Fruit fly (Drosophila melanogaster) whole organism, adult: ENCODE data around the gene Targ2.
A peak's percentile ranks its signal among the peaks of the same experiment; 100 is the strongest.

Source experiments
- CG11617 ChIP-seq: fragments of 200-800 bp; sonication (Bioruptor generic); optimal IDR thresholded peaks from 2 replicates; lab custom pipeline; 2017; ENCODE audit warnings: mild to moderate bottlenecking, missing biosample characterization, missing genetic modification reagents, missing genetic modification characterization
- CG12768 ChIP-seq: fragments of 200-800 bp; sonication (Bioruptor generic); optimal IDR thresholded peaks from 2 replicates; lab custom pipeline; 2017; ENCODE audit warnings: missing biosample characterization, missing genetic modification characterization, mild to moderate bottlenecking, moderate library complexity, missing genetic modification reagents
- CG14711 ChIP-seq: fragments of 200-800 bp; sonication (Bioruptor generic); optimal IDR thresholded peaks from 2 replicates; lab custom pipeline; 2018; ENCODE audit warnings: missing biosample characterization, mild to moderate bottlenecking, missing genetic modification characterization, moderate library complexity
- CG1620 ChIP-seq: fragments of 200-800 bp; sonication (Bioruptor generic); optimal IDR thresholded peaks from 2 replicates; lab custom pipeline; 2016; ENCODE audit warnings: missing biosample characterization, missing genetic modification characterization
- CG33017 ChIP-seq: fragments of 200-800 bp; sonication (Bioruptor generic); optimal IDR thresholded peaks from 2 replicates; lab custom pipeline; 2018; ENCODE audit warnings: missing biosample characterization, mild to moderate bottlenecking, missing genetic modification characterization, moderate library complexity
- CG5204 ChIP-seq: fragments of 200-800 bp; sonication (Bioruptor generic); optimal IDR thresholded peaks from 2 replicates; lab custom pipeline; 2016; ENCODE audit warnings: missing biosample characterization, missing genetic modification characterization
- CG7045 ChIP-seq: fragments of 200-800 bp; sonication (Bioruptor generic); optimal IDR thresholded peaks from 2 replicates; lab custom pipeline; 2017; ENCODE audit warnings: missing biosample characterization, mild to moderate bottlenecking, missing genetic modification characterization
- CG7101 ChIP-seq: fragments of 200-800 bp; sonication (Bioruptor generic); optimal IDR thresholded peaks from 2 replicates; lab custom pipeline; 2018; ENCODE audit warnings: missing biosample characterization, mild to moderate bottlenecking, missing genetic modification characterization, moderate library complexity
- Clk ChIP-seq: fragments of 200-800 bp; sonication (Bioruptor generic); optimal IDR thresholded peaks from 2 replicates; lab custom pipeline; 2017; ENCODE audit warnings: missing biosample characterization, missing genetic modification characterization
- Crg-1 ChIP-seq: fragments of 200-800 bp; sonication (Bioruptor generic); optimal IDR thresholded peaks from 2 replicates; lab custom pipeline; 2016; ENCODE audit warnings: missing biosample characterization, missing genetic modification characterization
- Hr96 ChIP-seq: fragments of 200-800 bp; sonication (Bioruptor generic); optimal IDR thresholded peaks from 2 replicates; lab custom pipeline; 2016; ENCODE audit warnings: missing biosample characterization, missing genetic modification characterization
- Mnt ChIP-seq: fragments of 200-800 bp; sonication (Bioruptor generic); optimal IDR thresholded peaks from 2 replicates; lab custom pipeline; 2016; ENCODE audit warnings: missing biosample characterization, mild to moderate bottlenecking, missing genetic modification characterization
- bab1 ChIP-seq: fragments of 200-800 bp; sonication (Bioruptor generic); optimal IDR thresholded peaks from 3 replicates; lab custom pipeline; 2019; ENCODE audit warnings: missing biosample characterization, mild to moderate bottlenecking, missing genetic modification characterization, moderate library complexity
- cic ChIP-seq: fragments of 200-800 bp; sonication (Bioruptor generic); optimal IDR thresholded peaks from 2 replicates; lab custom pipeline; 2017; ENCODE audit warnings: missing biosample characterization, mild to moderate bottlenecking, missing genetic modification characterization, moderate library complexity
- cnc ChIP-seq, 2 experiments: fragments of >200 bp; optimal IDR thresholded peaks; 2 replicates each; lab custom pipeline; 2017
- kay ChIP-seq: fragments of 200-800 bp; sonication (Bioruptor generic); peaks from one replicate; lab custom pipeline; 2016; ENCODE audit warnings: missing biosample characterization, missing genetic modification characterization, borderline replicate concordance
- ovo ChIP-seq: fragments of 200-800 bp; sonication (Bioruptor generic); optimal IDR thresholded peaks from 2 replicates; lab custom pipeline; 2016; ENCODE audit warnings: missing biosample characterization, missing genetic modification characterization
- pad ChIP-seq: fragments of 200-800 bp; sonication (Bioruptor generic); optimal IDR thresholded peaks from 3 replicates; lab custom pipeline; 2017; ENCODE audit warnings: missing biosample characterization, missing genetic modification characterization, mild to moderate bottlenecking, moderate library complexity, missing genetic modification reagents
- tj ChIP-seq: fragments of 200-800 bp; sonication (Bioruptor generic); optimal IDR thresholded peaks from 3 replicates; lab custom pipeline; 2017; ENCODE audit warnings: missing biosample characterization, mild to moderate bottlenecking, missing genetic modification characterization, moderate library complexity
- toe ChIP-seq: fragments of 200-800 bp; sonication (Bioruptor generic); optimal IDR thresholded peaks from 2 replicates; lab custom pipeline; 2016; ENCODE audit warnings: missing biosample characterization, missing genetic modification characterization

Gene Targ2

dm6 chr3L:21202777-21203282 lies at the start of gene Targ2, which contains the start of the genes Targ1 and CG10512:
TSS of gene Targ2 (minus strand) at chr3L:21203232.
TSS of gene Targ1 (minus strand) at chr3L:21202882.
TSS of gene CG10512 (plus strand) at chr3L:21202920.
- TF ChIP-seq toe (GFP tag; lab: Kevin White, UChicago): peak; percentile 10
- TF ChIP-seq tj (GFP tag; lab: Kevin White, UChicago): peak; percentile 63
- TF ChIP-seq cic (GFP tag; lab: Kevin White, UChicago): peak; percentile 72
- TF ChIP-seq CG14711 (tag; lab: Kevin White, UChicago): no peak
- TF ChIP-seq cnc (optimal IDR thresholded peaks at IDR 0.05; lab: Kevin White, UChicago): no peak
- TF ChIP-seq Crg-1 (GFP tag; lab: Kevin White, UChicago): no peak
- TF ChIP-seq CG7045: no peak
- TF ChIP-seq kay (GFP tag; lab: Kevin White, UChicago): peak; percentile 94
- TF ChIP-seq Hr96 (GFP tag; lab: Kevin White, UChicago): no peak
- TF ChIP-seq CG33017 (tag; lab: Kevin White, UChicago): peak; percentile 28
- peak; percentile 49 for TF ChIP-seq bab1 (GFP tag; lab: Kevin White, UChicago)
- TF ChIP-seq Mnt (GFP tag; lab: Kevin White, UChicago): peak; percentile 54
- no peak for TF ChIP-seq CG1620
- TF ChIP-seq CG5204: no peak
- no peak for TF ChIP-seq Clk (GFP tag; lab: Kevin White, UChicago)
- peak; percentile 44 for TF ChIP-seq CG11617 (GFP tag; lab: Kevin White, UChicago)

- TF ChIP-seq CG7045 (no peak), CG1620 (no peak)
Measured at dm6 chr3L:21252525-21252924, 49.5 kb upstream of the Targ2 start.

- no peak for TF ChIP-seq CG7045
- TF ChIP-seq toe (GFP tag; lab: Kevin White, UChicago): no peak
- no peak for TF ChIP-seq cnc (optimal IDR thresholded peaks at IDR 0.05; lab: Kevin White, UChicago)
- no peak for TF ChIP-seq CG33017 (tag; lab: Kevin White, UChicago)
- TF ChIP-seq pad: no peak
- TF ChIP-seq kay (GFP tag; lab: Kevin White, UChicago): no peak
- TF ChIP-seq bab1 (GFP tag; lab: Kevin White, UChicago): no peak
- no peak for TF ChIP-seq CG12768 (GFP tag; lab: Kevin White, UChicago)
- no peak for TF ChIP-seq ovo (GFP tag; lab: Kevin White, UChicago)
- TF ChIP-seq Mnt (GFP tag; lab: Kevin White, UChicago): no peak
- TF ChIP-seq CG14711 (tag; lab: Kevin White, UChicago): no peak
- no peak for TF ChIP-seq CG7101 (tag; lab: Kevin White, UChicago)
Measured at dm6 chr3L:21251381-21251780, 48.3 kb upstream of the Targ2 start.

dm6 chr3L:21243417-21243816 lies 40.4 kb upstream of the Targ2 start:
- no peak for TF ChIP-seq cnc (optimal IDR thresholded peaks at IDR 0.05; lab: Kevin White, UChicago)
- no peak for TF ChIP-seq tj (GFP tag; lab: Kevin White, UChicago)
- TF ChIP-seq Clk (GFP tag; lab: Kevin White, UChicago): no peak
- TF ChIP-seq kay (GFP tag; lab: Kevin White, UChicago): no peak
- TF ChIP-seq CG7101 (tag; lab: Kevin White, UChicago): no peak
- TF ChIP-seq CG14711 (tag; lab: Kevin White, UChicago): no peak
- TF ChIP-seq CG1620: no peak
- no peak for TF ChIP-seq CG11617 (GFP tag; lab: Kevin White, UChicago)

dm6 chr3L:21242958-21243357 lies 39.9 kb upstream of the Targ2 start:
- TF ChIP-seq ovo (GFP tag; lab: Kevin White, UChicago) (no peak), CG14711 (tag; lab: Kevin White, UChicago) (no peak), CG11617 (GFP tag; lab: Kevin White, UChicago) (no peak), CG12768 (GFP tag; lab: Kevin White, UChicago) (no peak), Clk (GFP tag; lab: Kevin White, UChicago) (no peak), Mnt (GFP tag; lab: Kevin White, UChicago) (no peak), pad (no peak), tj (GFP tag; lab: Kevin White, UChicago) (no peak), Hr96 (GFP tag; lab: Kevin White, UChicago) (no peak)

dm6 chr3L:21241447-21241983 lies 38.5 kb upstream of the Targ2 start:
- TF ChIP-seq Mnt (GFP tag; lab: Kevin White, UChicago): no peak
- peak; percentile 40 for TF ChIP-seq kay (GFP tag; lab: Kevin White, UChicago)

- TF ChIP-seq Hr96 (GFP tag; lab: Kevin White, UChicago) (no peak), cic (GFP tag; lab: Kevin White, UChicago) (no peak), tj (GFP tag; lab: Kevin White, UChicago) (no peak), toe (GFP tag; lab: Kevin White, UChicago) (no peak), pad (no peak), CG7101 (tag; lab: Kevin White, UChicago) (no peak), Clk (GFP tag; lab: Kevin White, UChicago) (no peak), CG11617 (GFP tag; lab: Kevin White, UChicago) (no peak), CG12768 (GFP tag; lab: Kevin White, UChicago) (no peak)
Measured at dm6 chr3L:21239999-21240509, 37.0 kb upstream of the Targ2 start.
